Worm (Caenorhabditis elegans): ENCODE measurements around the gene upp-1.

The upp-1 gene

DNA sequence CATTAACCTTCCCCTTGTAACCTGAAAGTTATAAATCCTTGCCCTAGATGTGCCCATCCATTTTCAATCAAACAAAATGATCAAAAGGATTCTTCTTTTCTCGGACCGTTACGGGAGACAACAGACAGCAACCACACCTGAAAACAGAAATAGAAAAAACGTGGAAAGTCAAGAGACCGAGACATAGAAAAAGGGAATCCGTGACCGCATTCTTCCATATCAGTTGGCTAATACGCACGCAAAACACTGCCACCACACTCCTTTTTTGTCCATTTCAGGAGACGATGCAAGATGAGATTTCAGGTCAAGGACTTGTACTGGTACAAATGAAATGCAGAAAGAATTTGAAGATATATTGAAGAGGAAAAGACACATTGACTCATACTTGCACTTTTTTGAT is 24.6 kb downstream of the upp-1 start:
- TF ChIP-seq ces-1 (GFP tag; optimal IDR thresholded peaks at IDR 0.05) (no peak), zip-8 (tag; optimal IDR thresholded peaks at IDR 0.05) (no peak), mep-1 (tag; optimal IDR thresholded peaks at IDR 0.05) (no peak), unc-39 (tag; optimal IDR thresholded peaks at IDR 0.05) (no peak), blmp-1 (tag; optimal IDR thresholded peaks at IDR 0.05) (no peak), drap-1 (GFP tag; optimal IDR thresholded peaks at IDR 0.05) (no peak), M03D4.4 (tag; optimal IDR thresholded peaks at IDR 0.05) (no peak), nhr-2 (tag; optimal IDR thresholded peaks at IDR 0.05) (no peak), unc-62 (GFP tag; optimal IDR thresholded peaks at IDR 0.05) (no peak), mab-5 (tag; optimal IDR thresholded peaks at IDR 0.05) (no peak), ztf-11 (tag; optimal IDR thresholded peaks at IDR 0.05) (no peak), lsy-2 (tag; optimal IDR thresholded peaks at IDR 0.05) (no peak), nhr-12 (tag; optimal IDR thresholded peaks at IDR 0.05) (no peak), lin-13 (tag; optimal IDR thresholded peaks at IDR 0.05) (no peak), cnd-1 (tag; optimal IDR thresholded peaks at IDR 0.05) (no peak), tbx-8 (GFP tag; optimal IDR thresholded peaks at IDR 0.05) (no peak), elt-3 (tag; optimal IDR thresholded peaks at IDR 0.05) (no peak)

- no peak for TF ChIP-seq lsy-2 (tag; optimal IDR thresholded peaks at IDR 0.05)
These were observed 26.7 kb downstream of the upp-1 start, which contains the start of gene T04A6.1 for ce11 chrIII:7616228-7616627. TSS of gene T04A6.1 (plus strand) at chrIII:7616528.

DNA sequence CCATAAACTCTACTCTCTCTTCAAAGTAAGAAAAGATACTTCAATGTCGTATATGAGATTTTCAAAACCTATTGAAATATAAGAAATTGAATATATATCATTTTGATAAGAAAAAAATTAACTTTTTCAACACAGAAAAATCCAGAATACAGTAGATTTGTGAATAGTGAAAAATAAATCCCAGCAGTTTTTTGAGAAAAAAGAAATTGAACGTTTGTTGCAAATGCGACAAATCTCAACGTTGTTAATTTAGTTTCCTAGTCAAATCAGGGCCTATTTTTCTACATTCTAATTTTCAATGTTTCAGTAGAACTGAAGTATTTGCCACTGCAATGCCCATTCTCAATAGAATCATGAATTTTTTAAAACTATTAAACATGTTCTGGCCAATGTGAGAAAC is 28.4 kb downstream of the upp-1 start, which contains the start of gene T04A6.2:
Gene T04A6.2, plus strand, starts transcription at position 301 of the 400 bp plus-strand sequence.
- no peak for TF ChIP-seq elt-1 (tag; optimal IDR thresholded peaks at IDR 0.05; ENCODE audit: borderline replicate concordance, insufficient read depth)
- TF ChIP-seq sptf-1 (tag; optimal IDR thresholded peaks at IDR 0.05): no peak
- no peak for TF ChIP-seq lin-13 (tag; optimal IDR thresholded peaks at IDR 0.05)
- TF ChIP-seq nhr-2 (tag; optimal IDR thresholded peaks at IDR 0.05): no peak
- TF ChIP-seq mep-1 (tag; optimal IDR thresholded peaks at IDR 0.05): no peak
- TF ChIP-seq nhr-28 (tag; optimal IDR thresholded peaks at IDR 0.05): no peak
- no peak for TF ChIP-seq pha-4 (tag; optimal IDR thresholded peaks at IDR 0.05)
- TF ChIP-seq ces-1 (GFP tag; optimal IDR thresholded peaks at IDR 0.05): no peak
- TF ChIP-seq ztf-11 (tag; optimal IDR thresholded peaks at IDR 0.05): no peak
- no peak for TF ChIP-seq lin-32 (GFP tag; optimal IDR thresholded peaks at IDR 0.05)
- TF ChIP-seq mls-2 (tag; optimal IDR thresholded peaks at IDR 0.05): no peak
- no peak for TF ChIP-seq sem-2 (GFP tag; optimal IDR thresholded peaks at IDR 0.05)
- TF ChIP-seq ceh-39 (tag; optimal IDR thresholded peaks at IDR 0.05): no peak
- no peak for TF ChIP-seq ham-2 (GFP tag; optimal IDR thresholded peaks at IDR 0.05)
- no peak for TF ChIP-seq ceh-43 (GFP tag; optimal IDR thresholded peaks at IDR 0.05)

- TF ChIP-seq mab-5 (tag; optimal IDR thresholded peaks at IDR 0.05) (no peak), pha-4 (tag; optimal IDR thresholded peaks at IDR 0.05) (no peak), flh-1 (GFP tag; optimal IDR thresholded peaks at IDR 0.05) (no peak), mep-1 (tag; optimal IDR thresholded peaks at IDR 0.05) (no peak), drap-1 (GFP tag; optimal IDR thresholded peaks at IDR 0.05) (no peak), unc-39 (tag; optimal IDR thresholded peaks at IDR 0.05) (no peak), ztf-11 (tag; optimal IDR thresholded peaks at IDR 0.05) (no peak), elt-3 (tag; optimal IDR thresholded peaks at IDR 0.05) (no peak), nhr-237 (tag; optimal IDR thresholded peaks at IDR 0.05) (no peak), hlh-1 (tag; optimal IDR thresholded peaks at IDR 0.05) (no peak), nhr-28 (tag; optimal IDR thresholded peaks at IDR 0.05) (no peak), ceh-83 (GFP tag; optimal IDR thresholded peaks at IDR 0.05) (no peak), mls-2 (tag; optimal IDR thresholded peaks at IDR 0.05) (no peak), bed-3 (GFP tag; optimal IDR thresholded peaks at IDR 0.05) (no peak), nhr-2 (tag; optimal IDR thresholded peaks at IDR 0.05) (no peak)
These were observed 33.7 kb downstream of the upp-1 start, which contains the start of gene nsph-4.3 for ce11 chrIII:7609168-7609567. TSS of gene nsph-4.3 (minus strand) at chrIII:7609268.

- TF ChIP-seq sem-2 (GFP tag; optimal IDR thresholded peaks at IDR 0.05): no peak
- no peak for TF ChIP-seq ham-2 (GFP tag; optimal IDR thresholded peaks at IDR 0.05)
- no peak for TF ChIP-seq ceh-43 (GFP tag; optimal IDR thresholded peaks at IDR 0.05)
- no peak for TF ChIP-seq mep-1 (tag; optimal IDR thresholded peaks at IDR 0.05)
- TF ChIP-seq nhr-76 (tag; optimal IDR thresholded peaks at IDR 0.05): no peak
- no peak for TF ChIP-seq elt-1 (tag; optimal IDR thresholded peaks at IDR 0.05; ENCODE audit: borderline replicate concordance, insufficient read depth)
- no peak for TF ChIP-seq hlh-1 (tag; optimal IDR thresholded peaks at IDR 0.05)
These were observed 34.7 kb downstream of the upp-1 start, which contains the start of gene T04A6.3 for ce11 chrIII:7608223-7608622. TSS of gene T04A6.3 (minus strand) at chrIII:7608323.
